Fruit fly (Drosophila melanogaster) whole organism: ENCODE data around the gene CG8292.

ENCODE experiments used
- Dll ChIP-seq: fragments of >200 bp; optimal IDR thresholded peaks from 2 replicates; lab custom pipeline; 2017
- psq ChIP-seq: fragments of >200 bp; optimal IDR thresholded peaks from 2 replicates; lab custom pipeline; 2017

DNA sequence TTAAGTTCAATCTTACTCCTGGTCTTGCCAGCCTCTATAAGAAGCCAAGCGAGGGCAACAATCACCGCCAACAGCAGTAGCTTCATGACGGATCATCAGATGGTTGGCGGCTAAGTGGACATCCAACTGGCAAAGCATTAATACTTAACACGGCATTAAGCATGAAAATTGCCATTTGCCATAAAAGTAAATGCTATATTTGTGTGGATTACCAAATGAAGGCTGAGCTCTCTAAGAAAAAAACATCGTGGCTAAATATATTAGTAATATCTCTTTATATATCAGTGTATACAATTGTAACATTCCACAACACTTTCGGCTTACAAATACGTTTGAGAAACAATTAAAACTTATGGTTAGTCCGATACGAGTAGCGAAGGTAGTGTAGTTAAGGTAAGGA is 26.1 kb upstream of the CG8292 start, which contains the start of gene CG43057:
- TF ChIP-seq psq (lab: Kevin White, UChicago): no peak
- no peak for TF ChIP-seq Dll (lab: Kevin White, UChicago)
